Worm (Caenorhabditis elegans) whole organism, young adult: ENCODE data around the gene clec-56.

Source experiments
- C17E4.6 ChIP-seq: fragments of 200-800 bp; sonication (Bioruptor generic); IDR thresholded peaks from 2 replicates; pipeline ENCODE4 v1.3.6; 2022; ENCODE audit warnings: missing genetic modification reagents, missing genetic modification characterization, missing compliant biosample characterization
- F33H1.4 ChIP-seq: fragments of 200-800 bp; sonication (Bioruptor generic); IDR thresholded peaks from 2 replicates; pipeline ENCODE4 v1.3.6; 2022; ENCODE audit warnings: missing genetic modification reagents, missing genetic modification characterization, missing compliant biosample characterization
- ama-1 ChIP-seq, 3 experiments: fragments of 150-350 bp in 1 of 3; sonication (generic microtip) in 2 of 3; optimal IDR thresholded peaks; 2 replicates each; lab custom pipeline; 2014 to 2018; ENCODE audit warnings: missing biosample characterization in 2 of 3, missing genetic modification characterization in 2 of 3, missing genetic modification reagents in 2 of 3
- ceh-100 ChIP-seq: fragments of 200-800 bp; sonication (Bioruptor generic); IDR thresholded peaks from 2 replicates; pipeline ENCODE4 v1.3.6; 2022; ENCODE audit warnings: missing genetic modification reagents, missing genetic modification characterization, missing compliant biosample characterization
- egrh-3 ChIP-seq: fragments of 200-800 bp; sonication (Bioruptor generic); IDR thresholded peaks from 2 replicates; pipeline ENCODE4 v1.3.6; 2022; ENCODE audit warnings: missing genetic modification reagents, missing genetic modification characterization, missing compliant biosample characterization
- ets-4 ChIP-seq: fragments of 200-800 bp; sonication (Bioruptor generic); optimal IDR thresholded peaks from 2 replicates; lab custom pipeline; 2018; ENCODE audit warnings: mild to moderate bottlenecking, missing genetic modification characterization, missing compliant biosample characterization
- hmg-1.2 ChIP-seq: fragments of 200-800 bp; sonication (Bioruptor generic); IDR thresholded peaks from 2 replicates; pipeline ENCODE4 v1.3.6; 2022; ENCODE audit warnings: missing genetic modification reagents, missing genetic modification characterization, missing compliant biosample characterization
- lag-1 ChIP-seq: fragments of 200-800 bp; sonication (Bioruptor generic); IDR thresholded peaks from 2 replicates; pipeline ENCODE4 v1.3.6; 2022; ENCODE audit warnings: missing genetic modification reagents, missing genetic modification characterization, missing compliant biosample characterization
- mel-28 ChIP-seq: sonication (generic microtip); optimal IDR thresholded peaks from 2 replicates; lab custom pipeline; 2016; ENCODE audit warnings: borderline replicate concordance, mild to moderate bottlenecking, missing genetic modification characterization, missing compliant biosample characterization
- nfya-1 ChIP-seq: sonication (generic microtip); optimal IDR thresholded peaks from 2 replicates; lab custom pipeline; 2017; ENCODE audit warnings: antibody characterized with exemption, missing compliant biosample characterization, missing genetic modification characterization, borderline replicate concordance; ENCODE audit not compliant: insufficient read depth
- nhr-90 ChIP-seq: sonication (generic microtip); optimal IDR thresholded peaks from 2 replicates; lab custom pipeline; 2016; ENCODE audit warnings: missing genotype, mild to moderate bottlenecking, missing genetic modification characterization, missing compliant biosample characterization
- sea-2 ChIP-seq: fragments of 200-800 bp; sonication (Bioruptor generic); IDR thresholded peaks from 2 replicates; pipeline ENCODE4 v1.3.6; 2022; ENCODE audit warnings: missing genetic modification characterization, missing compliant biosample characterization
- somi-1 ChIP-seq: fragments of 200-800 bp; sonication (Bioruptor generic); optimal IDR thresholded peaks from 2 replicates; lab custom pipeline; 2018; ENCODE audit warnings: mild to moderate bottlenecking, missing genetic modification characterization, missing compliant biosample characterization
- unc-62 ChIP-seq: fragments of 150-350 bp; optimal IDR thresholded peaks from 2 replicates; lab custom pipeline; 2014; ENCODE audit warnings: missing biosample characterization, missing genetic modification reagents, missing genetic modification characterization

ce11 chrV:14510746-14511145 is 36.5 kb downstream of the clec-56 start, which contains the start of gene R02D5.9:
- TF ChIP-seq F33H1.4 (no peak), sea-2 (GFP tag; lab: Robert Waterston, UW) (no peak), somi-1 (GFP tag; lab: Kevin White, UChicago) (no peak), ceh-100 (no peak), ets-4 (GFP tag; lab: Kevin White, UChicago) (no peak), ama-1 (optimal IDR thresholded peaks at IDR 0.05; lab: Kevin White, UChicago) (no peak), ama-1 (GFP tag; optimal IDR thresholded peaks at IDR 0.05; lab: Kevin White, UChicago) (no peak), nfya-1 (tag; lab: Kevin White, UChicago) (no peak), egrh-3 (GFP tag; lab: Robert Waterston, UW) (no peak), lag-1 (GFP tag; lab: Robert Waterston, UW) (no peak), unc-62 (no peak), C17E4.6 (GFP tag; lab: Robert Waterston, UW) (no peak), hmg-1.2 (GFP tag; lab: Robert Waterston, UW) (no peak), mel-28 (tag; lab: Kevin White, UChicago) (no peak), nhr-90 (tag; lab: Kevin White, UChicago) (no peak)
